Fruit fly (Drosophila melanogaster) whole organism, embryonic: Measurements from ENCODE around the gene CG43233.
A peak's percentile ranks its signal among the peaks of the same experiment; 100 is the strongest.

Experiments
- Bteb2 ChIP-seq: fragments of 200-800 bp; sonication (Bioruptor generic); optimal IDR thresholded peaks from 2 replicates; lab custom pipeline; 2016; ENCODE audit warnings: missing biosample characterization, missing genetic modification characterization
- CG10654 ChIP-seq: fragments of 200-800 bp; sonication (Bioruptor generic); optimal IDR thresholded peaks from 2 replicates; lab custom pipeline; 2016; ENCODE audit warnings: missing biosample characterization, missing genetic modification characterization
- CG11093 ChIP-seq: fragments of 200-800 bp; sonication (Bioruptor generic); IDR thresholded peaks from 3 replicates; pipeline ENCODE4 v1.3.6; 2022; ENCODE audit warnings: missing biosample characterization, missing genetic modification characterization
- CG11456 ChIP-seq: fragments of 200-800 bp; sonication (Bioruptor generic); IDR thresholded peaks from 3 replicates; pipeline ENCODE4 v1.3.6; 2022; ENCODE audit warnings: missing biosample characterization, missing genetic modification characterization
- CG11560 ChIP-seq: fragments of 200-800 bp; sonication (Bioruptor generic); IDR thresholded peaks from 3 replicates; pipeline ENCODE4 v1.3.6; 2022; ENCODE audit warnings: missing biosample characterization, missing genetic modification characterization
- CG12659 ChIP-seq: fragments of 200-800 bp; sonication (Bioruptor generic); optimal IDR thresholded peaks from 3 replicates; lab custom pipeline; 2017; ENCODE audit warnings: mild to moderate bottlenecking, missing biosample characterization, missing genetic modification reagents, missing genetic modification characterization
- CG13775 ChIP-seq: fragments of 200-800 bp; sonication (Bioruptor generic); optimal IDR thresholded peaks from 3 replicates; lab custom pipeline; 2017; ENCODE audit warnings: missing biosample characterization, mild to moderate bottlenecking, missing genetic modification characterization
- CG14441 ChIP-seq: fragments of 200-800 bp; sonication (Bioruptor generic); IDR thresholded peaks from 2 replicates; pipeline ENCODE4 v1.3.6; 2022; ENCODE audit warnings: missing biosample characterization, missing genetic modification characterization
- CG17361 ChIP-seq: fragments of 200-800 bp; sonication (Bioruptor generic); IDR thresholded peaks from 3 replicates; pipeline ENCODE4 v1.3.6; 2022; ENCODE audit warnings: missing biosample characterization, missing genetic modification characterization
- CG18764 ChIP-seq: fragments of 200-800 bp; sonication (Bioruptor generic); optimal IDR thresholded peaks from 3 replicates; lab custom pipeline; 2016; ENCODE audit warnings: missing biosample characterization, missing genetic modification characterization
- CG2202 ChIP-seq: fragments of 200-800 bp; sonication (Bioruptor generic); optimal IDR thresholded peaks from 2 replicates; lab custom pipeline; 2018; ENCODE audit warnings: missing biosample characterization, mild to moderate bottlenecking, missing genetic modification characterization
- CG4404 ChIP-seq: fragments of 200-800 bp; sonication (Bioruptor generic); IDR thresholded peaks from 2 replicates; pipeline ENCODE4 v1.3.6; 2022; ENCODE audit warnings: missing biosample characterization, missing genetic modification characterization
- CG4617 ChIP-seq: fragments of 200-800 bp; sonication (Bioruptor generic); optimal IDR thresholded peaks from 3 replicates; lab custom pipeline; 2016; ENCODE audit warnings: missing biosample characterization, missing genetic modification characterization, borderline replicate concordance
- CG7372 ChIP-seq: fragments of 200-800 bp; sonication (Bioruptor generic); IDR thresholded peaks from 2 replicates; pipeline ENCODE4 v1.3.6; 2022; ENCODE audit warnings: missing biosample characterization, missing genetic modification characterization
- CG8388 ChIP-seq: fragments of 200-800 bp; sonication (Bioruptor generic); optimal IDR thresholded peaks from 2 replicates; lab custom pipeline; 2019; ENCODE audit warnings: missing biosample characterization, mild to moderate bottlenecking, missing genetic modification characterization, moderate library complexity
- CG8924 ChIP-seq: fragments of 200-800 bp; optimal IDR thresholded peaks from 3 replicates; lab custom pipeline; 2019; ENCODE audit warnings: missing biosample characterization, mild to moderate bottlenecking, missing genetic modification characterization, moderate library complexity
- CG9876 ChIP-seq: fragments of 200-800 bp; sonication (Bioruptor generic); optimal IDR thresholded peaks from 2 replicates; lab custom pipeline; 2016; ENCODE audit warnings: missing biosample characterization, missing genetic modification characterization
- H15 ChIP-seq: fragments of 200-800 bp; sonication (Bioruptor generic); IDR thresholded peaks from 3 replicates; pipeline ENCODE4 v1.3.6; 2022; ENCODE audit warnings: missing biosample characterization, missing genetic modification characterization
- H2.0 ChIP-seq: fragments of 200-800 bp; sonication (Bioruptor generic); IDR thresholded peaks from 2 replicates; pipeline ENCODE4 v1.3.6; 2022; ENCODE audit warnings: missing biosample characterization, missing genetic modification characterization
- MTF-1 ChIP-seq: fragments of 200-800 bp; sonication (Bioruptor generic); optimal IDR thresholded peaks from 2 replicates; lab custom pipeline; 2018; ENCODE audit warnings: missing biosample characterization, mild to moderate bottlenecking, missing genetic modification characterization, borderline replicate concordance
- Max ChIP-seq: fragments of 200-800 bp; sonication (Bioruptor generic); optimal IDR thresholded peaks from 2 replicates; lab custom pipeline; 2016; ENCODE audit warnings: missing biosample characterization, mild to moderate bottlenecking, missing genetic modification characterization
- Meics ChIP-seq: fragments of 200-800 bp; sonication (Bioruptor generic); optimal IDR thresholded peaks from 2 replicates; lab custom pipeline; 2017; ENCODE audit warnings: missing biosample characterization, mild to moderate bottlenecking, missing genetic modification characterization
- Mes4 ChIP-seq: fragments of 200-800 bp; sonication (Bioruptor generic); optimal IDR thresholded peaks from 2 replicates; lab custom pipeline; 2016; ENCODE audit warnings: missing biosample characterization, missing genetic modification characterization
- Myb ChIP-seq: fragments of 200-800 bp; sonication (Bioruptor generic); optimal IDR thresholded peaks from 2 replicates; lab custom pipeline; 2016; ENCODE audit warnings: missing biosample characterization, missing genetic modification characterization
- NFAT ChIP-seq: fragments of 200-800 bp; sonication (Bioruptor generic); IDR thresholded peaks from 2 replicates; pipeline ENCODE4 v1.3.6; 2022; ENCODE audit warnings: missing biosample characterization, missing genetic modification characterization
- NK7.1 ChIP-seq: fragments of 200-800 bp; sonication (Bioruptor generic); optimal IDR thresholded peaks from 3 replicates; lab custom pipeline; 2016; ENCODE audit warnings: missing biosample characterization, missing genetic modification characterization
- Neu2 ChIP-seq: fragments of 200-800 bp; sonication (Bioruptor generic); optimal IDR thresholded peaks from 3 replicates; lab custom pipeline; 2016; ENCODE audit warnings: missing biosample characterization, missing genetic modification characterization, borderline replicate concordance
- Pdp1 ChIP-seq, 2 experiments: fragments of 200-800 bp; sonication (Bioruptor generic); optimal IDR thresholded peaks; 3 replicates each; lab custom pipeline; 2016; ENCODE audit warnings: missing biosample characterization in 2 of 2, missing genetic modification characterization in 2 of 2, mild to moderate bottlenecking in 1 of 2, moderate library complexity in 1 of 2
- ato ChIP-seq: fragments of 200-800 bp; sonication (Bioruptor generic); IDR thresholded peaks from 2 replicates; pipeline ENCODE4 v1.3.6; 2022; ENCODE audit warnings: missing biosample characterization, missing genetic modification characterization; ENCODE audit not compliant: partially characterized antibody
- btn ChIP-seq: fragments of 200-800 bp; sonication (Bioruptor generic); optimal IDR thresholded peaks from 2 replicates; lab custom pipeline; 2016; ENCODE audit warnings: missing biosample characterization, missing genetic modification characterization
- dmrt99B ChIP-seq: fragments of 200-800 bp; sonication (Bioruptor generic); optimal IDR thresholded peaks from 2 replicates; lab custom pipeline; 2018; ENCODE audit warnings: missing biosample characterization, mild to moderate bottlenecking, missing genetic modification characterization, moderate library complexity
- dpn ChIP-seq, 2 experiments: fragments of 200-800 bp; sonication (Bioruptor generic); optimal IDR thresholded peaks; 3 replicates each; lab custom pipeline; 2016; ENCODE audit warnings: missing biosample characterization in 2 of 2, missing genetic modification characterization in 2 of 2
- en ChIP-seq: fragments of 200-800 bp; sonication (Bioruptor generic); optimal IDR thresholded peaks from 2 replicates; lab custom pipeline; 2016; ENCODE audit warnings: missing biosample characterization, missing genetic modification characterization
- fd96Cb ChIP-seq: fragments of 200-800 bp; sonication (Bioruptor generic); optimal IDR thresholded peaks from 2 replicates; lab custom pipeline; 2018; ENCODE audit warnings: missing biosample characterization, mild to moderate bottlenecking, missing genetic modification characterization, moderate library complexity
- fu2 ChIP-seq: fragments of 200-800 bp; sonication (Bioruptor generic); optimal IDR thresholded peaks from 2 replicates; lab custom pipeline; 2016; ENCODE audit warnings: missing biosample characterization, missing genetic modification characterization
- grn ChIP-seq: fragments of 200-800 bp; sonication (Bioruptor generic); optimal IDR thresholded peaks from 3 replicates; lab custom pipeline; 2017; ENCODE audit warnings: missing biosample characterization, missing genetic modification characterization
- hb ChIP-seq: fragments of 200-800 bp; sonication (Bioruptor generic); IDR thresholded peaks from 3 replicates; pipeline ENCODE4 v1.3.6; 2022; ENCODE audit warnings: missing biosample characterization, missing genetic modification characterization; ENCODE audit not compliant: partially characterized antibody
- kay ChIP-seq: fragments of 200-800 bp; sonication (Bioruptor generic); optimal IDR thresholded peaks from 2 replicates; lab custom pipeline; 2016; ENCODE audit warnings: missing biosample characterization, missing genetic modification characterization
- lbe ChIP-seq: fragments of 200-800 bp; sonication (Bioruptor generic); optimal IDR thresholded peaks from 2 replicates; lab custom pipeline; 2016; ENCODE audit warnings: missing biosample characterization, mild to moderate bottlenecking, missing genetic modification characterization
- maf-S ChIP-seq: fragments of 200-800 bp; sonication (Bioruptor generic); optimal IDR thresholded peaks from 2 replicates; lab custom pipeline; 2016; ENCODE audit warnings: missing biosample characterization, missing genetic modification characterization
- mam ChIP-seq: fragments of 200-800 bp; sonication (Bioruptor generic); optimal IDR thresholded peaks from 3 replicates; lab custom pipeline; 2016; ENCODE audit warnings: missing biosample characterization, missing genetic modification characterization
- org-1 ChIP-seq: fragments of 200-800 bp; sonication (Bioruptor generic); optimal IDR thresholded peaks from 2 replicates; lab custom pipeline; 2017; ENCODE audit warnings: missing biosample characterization, missing genetic modification characterization
- peb ChIP-seq: fragments of 200-800 bp; sonication (Bioruptor generic); IDR thresholded peaks from 2 replicates; pipeline ENCODE4 v1.3.6; 2022; ENCODE audit warnings: missing biosample characterization, missing genetic modification characterization
- repo ChIP-seq: fragments of 200-800 bp; sonication (Bioruptor generic); optimal IDR thresholded peaks from 2 replicates; lab custom pipeline; 2016; ENCODE audit warnings: missing biosample characterization, missing genetic modification characterization
- row ChIP-seq: fragments of 200-800 bp; sonication (Bioruptor generic); IDR thresholded peaks from 3 replicates; pipeline ENCODE4 v1.3.6; 2022; ENCODE audit warnings: missing biosample characterization, missing genetic modification characterization
- shn ChIP-seq: fragments of 200-800 bp; sonication (Bioruptor generic); optimal IDR thresholded peaks from 3 replicates; lab custom pipeline; 2016; ENCODE audit warnings: missing biosample characterization, missing genetic modification characterization
- sim ChIP-seq: fragments of 200-800 bp; sonication (Bioruptor generic); IDR thresholded peaks from 2 replicates; pipeline ENCODE4 v1.3.6; 2022; ENCODE audit warnings: missing biosample characterization, missing genetic modification characterization
- slbo ChIP-seq: fragments of 200-800 bp; sonication (Bioruptor generic); IDR thresholded peaks from 2 replicates; pipeline ENCODE4 v1.3.6; 2022; ENCODE audit warnings: missing biosample characterization, missing genetic modification characterization
- stc ChIP-seq: fragments of 200-800 bp; sonication (Bioruptor generic); IDR thresholded peaks from 2 replicates; pipeline ENCODE4 v1.3.6; 2022; ENCODE audit warnings: missing biosample characterization, missing genetic modification characterization
- tna ChIP-seq: fragments of 200-800 bp; sonication (Bioruptor generic); IDR thresholded peaks from 2 replicates; pipeline ENCODE4 v1.3.6; 2022; ENCODE audit warnings: missing biosample characterization, missing genetic modification characterization; ENCODE audit not compliant: partially characterized antibody

Gene CG43233

DNA sequence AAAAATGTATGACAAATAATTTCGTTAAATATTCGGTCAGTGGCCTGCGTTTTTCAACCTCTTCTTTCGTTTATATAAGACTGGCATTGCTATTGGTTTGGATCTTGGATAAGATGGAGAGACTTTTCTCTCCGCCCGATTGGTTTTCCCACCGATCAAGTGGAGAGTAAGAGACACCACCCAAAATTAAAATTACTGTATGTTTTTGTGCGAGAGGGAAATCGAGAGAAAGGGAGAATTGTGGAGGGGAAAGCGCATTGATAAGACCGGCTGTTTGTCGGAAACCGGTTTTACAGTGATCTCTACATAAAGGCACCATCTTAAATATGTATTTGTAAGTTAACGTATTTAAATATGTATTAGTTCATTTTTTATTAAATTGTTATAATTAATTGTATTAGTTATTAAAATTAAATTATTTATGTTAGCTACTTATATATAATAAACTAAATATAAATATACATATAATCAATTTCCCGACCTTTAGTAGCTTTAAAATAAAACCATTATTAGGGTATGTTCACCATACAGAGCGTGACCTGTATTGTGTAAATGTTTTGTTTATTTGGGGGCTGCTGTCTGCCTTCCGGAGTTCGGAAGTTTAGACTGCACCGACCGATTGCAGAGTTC, 21.4 kb upstream of the CG43233 start, which contains the start of gene CG34007 (continued):
- TF ChIP-seq repo (GFP tag; lab: Kevin White, UChicago) (no peak), CG18764 (GFP tag; lab: Kevin White, UChicago) (peak; percentile 27), tna (GFP tag; lab: Robert Waterston, UW) (no peak), CG11456 (0 out of 3 replicates have a peak, but pooled peaks have one; percentile 56), CG9876 (GFP tag; lab: Kevin White, UChicago) (no peak), sim (GFP tag; lab: Robert Waterston, UW) (peak; percentile 63; the same call in 1 of the 2 replicates), CG4404 (GFP tag; lab: Robert Waterston, UW) (peak; percentile 59), NFAT (GFP tag; lab: Robert Waterston, UW) (no peak), maf-S (no peak), CG12659 (GFP tag; lab: Kevin White, UChicago) (peak; percentile 72), Pdp1 (GFP tag; optimal IDR thresholded peaks at IDR 0.05; lab: Kevin White, UChicago) (peak in 1 of 2 experiments; percentile 97), CG11093 (GFP tag; lab: Robert Waterston, UW) (peak; percentile 48; the same call in 1 of the 3 replicates), Mes4 (GFP tag; lab: Kevin White, UChicago) (no peak), CG7372 (GFP tag; lab: Robert Waterston, UW) (no peak), lbe (GFP tag; lab: Kevin White, UChicago) (no peak), dmrt99B (tag; lab: Kevin White, UChicago) (peak; percentile 89), mam (GFP tag; lab: Kevin White, UChicago) (no peak), org-1 (GFP tag; lab: Kevin White, UChicago) (peak; percentile 53), grn (GFP tag; lab: Kevin White, UChicago) (no peak), en (no peak), CG4617 (GFP tag; lab: Kevin White, UChicago) (no peak), btn (GFP tag; lab: Kevin White, UChicago) (no peak), stc (GFP tag; lab: Robert Waterston, UW) (peak; percentile 25; the same call in 1 of the 2 replicates), slbo (GFP tag; lab: Robert Waterston, UW) (peak; percentile 66), H15 (GFP tag; lab: Robert Waterston, UW) (peak; percentile 56; the same call in 1 of the 3 replicates), dpn (GFP tag; optimal IDR thresholded peaks at IDR 0.05; lab: Kevin White, UChicago) (peak in 1 of 2 experiments; percentile 65), CG8388 (GFP tag; lab: Kevin White, UChicago) (peak; percentile 92), Bteb2 (no peak), Neu2 (no peak), NK7.1 (GFP tag; lab: Kevin White, UChicago) (no peak), Myb (GFP tag; lab: Kevin White, UChicago) (no peak), H2.0 (0 out of 2 replicates have a peak, but pooled peaks have one; percentile 39), ato (GFP tag; lab: Robert Waterston, UW) (no peak), CG17361 (GFP tag; lab: Robert Waterston, UW) (peak; percentile 94), CG10654 (GFP tag; lab: Kevin White, UChicago) (peak; percentile 43), fu2 (no peak), CG13775 (peak; percentile 75), CG8924 (peak; percentile 95), Max (GFP tag; lab: Kevin White, UChicago) (no peak), hb (no peak), CG14441 (0 out of 2 replicates have a peak, but pooled peaks have one; percentile 11), kay (GFP tag; lab: Kevin White, UChicago) (no peak), shn (no peak), CG2202 (peak; percentile 88), Meics (peak; percentile 41), MTF-1 (GFP tag; lab: Kevin White, UChicago) (peak; percentile 39), peb (GFP tag; lab: Robert Waterston, UW) (no peak; the same call in 1 of the 2 replicates), row (GFP tag; lab: Robert Waterston, UW) (peak; percentile 88), CG11560 (0 out of 3 replicates have a peak, but pooled peaks have one; percentile 19), fd96Cb (tag; lab: Kevin White, UChicago) (peak; percentile 87)
